Worm (Caenorhabditis elegans): ENCODE data around the gene E04D5.5.

DNA sequence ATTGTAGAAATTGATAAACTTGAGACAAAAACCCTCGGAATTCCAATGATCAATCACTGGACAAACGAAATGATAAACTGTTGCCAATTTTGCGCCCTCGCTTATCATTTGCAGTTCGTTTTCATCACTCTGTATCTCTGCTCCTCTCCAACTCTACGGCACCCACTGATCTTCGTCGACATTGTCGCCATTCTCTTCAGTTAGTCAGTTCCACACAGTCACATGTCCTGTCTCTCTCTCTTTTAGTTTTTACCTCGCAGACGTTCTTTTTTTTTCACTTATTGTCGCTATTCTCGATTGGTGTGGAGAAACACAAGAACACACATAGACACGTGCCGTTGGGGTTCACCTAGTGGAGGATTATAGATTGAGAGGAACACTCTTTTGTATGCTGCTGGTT, 22.1 kb upstream of the E04D5.5 start:
- TF ChIP-seq lin-11 (tag; optimal IDR thresholded peaks at IDR 0.05) = no peak
- no peak for TF ChIP-seq ceh-22 (tag; optimal IDR thresholded peaks at IDR 0.05)
- TF ChIP-seq pqm-1 (tag; optimal IDR thresholded peaks at IDR 0.05) = no peak
- TF ChIP-seq pha-4 (tag; optimal IDR thresholded peaks at IDR 0.05) = no peak
- no peak for TF ChIP-seq lim-6 (tag; optimal IDR thresholded peaks at IDR 0.05)
- TF ChIP-seq rnt-1 (tag; optimal IDR thresholded peaks at IDR 0.05) = no peak
- no peak for TF ChIP-seq fkh-10 (GFP tag; optimal IDR thresholded peaks at IDR 0.05)
